Fruit fly (Drosophila melanogaster) ovary, adult (tissue): Measurements from ENCODE around the gene CG13679.

ENCODE experiments used
- CG17801 ChIP-seq: fragments of 200-800 bp; optimal IDR thresholded peaks from 2 replicates; lab custom pipeline; 2019; ENCODE audit warnings: missing biosample characterization, mild to moderate bottlenecking, missing genetic modification characterization, moderate library complexity; ENCODE audit not compliant: partially characterized antibody

CG13679 gene

dm6 chr3L:8240932-8241331 is 38.3 kb downstream of the CG13679 start:
- TF ChIP-seq CG17801 (GFP tag; lab: Kevin White, UChicago), result no peak
